Fruit fly (Drosophila melanogaster) whole organism, embryonic: ENCODE data around the gene Arv1.

ENCODE experiments used
- ATbp ChIP-seq: fragments of 200-800 bp; sonication (Bioruptor generic); optimal IDR thresholded peaks from 2 replicates; lab custom pipeline; 2017; ENCODE audit warnings: missing biosample characterization, mild to moderate bottlenecking, missing genetic modification characterization, missing genetic modification reagents
- Bteb2 ChIP-seq: fragments of 200-800 bp; sonication (Bioruptor generic); optimal IDR thresholded peaks from 2 replicates; lab custom pipeline; 2016; ENCODE audit warnings: missing biosample characterization, missing genetic modification characterization
- CG10959 ChIP-seq: fragments of 200-800 bp; sonication (Bioruptor generic); IDR thresholded peaks from 2 replicates; pipeline ENCODE4 v1.3.6; 2022; ENCODE audit warnings: missing biosample characterization, missing genetic modification characterization
- CG11723 ChIP-seq: fragments of 200-800 bp; sonication (Bioruptor generic); optimal IDR thresholded peaks from 2 replicates; lab custom pipeline; 2017; ENCODE audit warnings: missing biosample characterization, mild to moderate bottlenecking, missing genetic modification characterization
- CG12744 ChIP-seq: fragments of 200-800 bp; sonication (Bioruptor generic); optimal IDR thresholded peaks from 2 replicates; lab custom pipeline; 2016; ENCODE audit warnings: missing biosample characterization, missing genetic modification characterization
- CG13123 ChIP-seq: fragments of 200-800 bp; sonication (Bioruptor generic); optimal IDR thresholded peaks from 2 replicates; lab custom pipeline; 2016; ENCODE audit warnings: missing biosample characterization, missing genetic modification characterization
- CG15073 ChIP-seq: fragments of 200-800 bp; sonication (Bioruptor generic); optimal IDR thresholded peaks from 2 replicates; lab custom pipeline; 2016; ENCODE audit warnings: missing biosample characterization, missing genetic modification characterization
- CG15514 ChIP-seq: fragments of 200-800 bp; sonication (Bioruptor generic); optimal IDR thresholded peaks from 3 replicates; lab custom pipeline; 2017; ENCODE audit warnings: missing biosample characterization, missing genetic modification characterization, mild to moderate bottlenecking, moderate library complexity, missing genetic modification reagents
- CG1792 ChIP-seq: fragments of 200-800 bp; sonication (Bioruptor generic); optimal IDR thresholded peaks from 2 replicates; lab custom pipeline; 2016; ENCODE audit warnings: missing biosample characterization, missing genetic modification characterization
- CG30431 ChIP-seq: fragments of 200-800 bp; sonication (Bioruptor generic); optimal IDR thresholded peaks from 2 replicates; lab custom pipeline; 2017; ENCODE audit warnings: missing biosample characterization, missing genetic modification characterization
- CG3065 ChIP-seq: fragments of 200-800 bp; sonication (Bioruptor generic); optimal IDR thresholded peaks from 2 replicates; lab custom pipeline; 2016; ENCODE audit warnings: missing biosample characterization, missing genetic modification characterization
- CG31441 ChIP-seq: fragments of 200-800 bp; sonication (Bioruptor generic); IDR thresholded peaks from 2 replicates; pipeline ENCODE4 v1.3.6; 2022; ENCODE audit warnings: missing biosample characterization, missing genetic modification characterization
- CG3838 ChIP-seq: fragments of 200-800 bp; sonication (Bioruptor generic); optimal IDR thresholded peaks from 3 replicates; lab custom pipeline; 2016; ENCODE audit warnings: missing biosample characterization, missing genetic modification characterization
- CG4360 ChIP-seq: fragments of 200-800 bp; sonication (Bioruptor generic); IDR thresholded peaks from 2 replicates; pipeline ENCODE4 v1.3.6; 2022; ENCODE audit warnings: missing biosample characterization, missing genetic modification characterization
- CG43689 ChIP-seq: fragments of 200-800 bp; sonication (Bioruptor generic); IDR thresholded peaks from 2 replicates; pipeline ENCODE4 v1.3.6; 2022; ENCODE audit warnings: missing biosample characterization, missing genetic modification characterization
- CG7271 ChIP-seq: fragments of 200-800 bp; sonication (Bioruptor generic); optimal IDR thresholded peaks from 2 replicates; lab custom pipeline; 2018; ENCODE audit warnings: missing biosample characterization, mild to moderate bottlenecking, missing genetic modification characterization, moderate library complexity
- CG7556 ChIP-seq: fragments of 200-800 bp; sonication (Bioruptor generic); optimal IDR thresholded peaks from 2 replicates; lab custom pipeline; 2017; ENCODE audit warnings: missing biosample characterization, mild to moderate bottlenecking, missing genetic modification characterization
- CG7839 ChIP-seq: fragments of 200-800 bp; sonication (Bioruptor generic); optimal IDR thresholded peaks from 3 replicates; lab custom pipeline; 2018; ENCODE audit warnings: missing biosample characterization, mild to moderate bottlenecking, missing genetic modification characterization, moderate library complexity
- CG7987 ChIP-seq: fragments of 200-800 bp; sonication (Bioruptor generic); optimal IDR thresholded peaks from 2 replicates; lab custom pipeline; 2018; ENCODE audit warnings: missing biosample characterization, mild to moderate bottlenecking, missing genetic modification characterization, moderate library complexity
- CG8281 ChIP-seq: fragments of 200-800 bp; sonication (Bioruptor generic); optimal IDR thresholded peaks from 2 replicates; lab custom pipeline; 2018; ENCODE audit warnings: missing biosample characterization, mild to moderate bottlenecking, missing genetic modification characterization, moderate library complexity
- CG8765 ChIP-seq: fragments of 200-800 bp; sonication (Bioruptor generic); IDR thresholded peaks from 2 replicates; pipeline ENCODE4 v1.3.6; 2022; ENCODE audit warnings: missing biosample characterization, missing genetic modification characterization
- Camta ChIP-seq: fragments of 200-800 bp; sonication (Bioruptor generic); optimal IDR thresholded peaks from 2 replicates; lab custom pipeline; 2016; ENCODE audit warnings: missing biosample characterization, missing genetic modification characterization
- CoRest ChIP-seq: fragments of 200-800 bp; sonication (Bioruptor generic); optimal IDR thresholded peaks from 3 replicates; lab custom pipeline; 2018; ENCODE audit warnings: missing biosample characterization, mild to moderate bottlenecking, missing genetic modification characterization, moderate library complexity
- Dfd ChIP-seq, 2 experiments: fragments of >200 bp; optimal IDR thresholded peaks; 2 replicates each; lab custom pipeline; 2017; ENCODE audit warnings: missing biosample characterization in 2 of 2, missing genetic modification characterization in 2 of 2
- Fer2 ChIP-seq: fragments of 200-800 bp; sonication (Bioruptor generic); optimal IDR thresholded peaks from 2 replicates; lab custom pipeline; 2018; ENCODE audit warnings: missing biosample characterization, mild to moderate bottlenecking, missing genetic modification characterization, moderate library complexity
- Hand ChIP-seq: fragments of 200-800 bp; sonication (Bioruptor generic); optimal IDR thresholded peaks from 2 replicates; lab custom pipeline; 2017; ENCODE audit warnings: mild to moderate bottlenecking, missing biosample characterization, missing genetic modification reagents, missing genetic modification characterization
- Med ChIP-seq: fragments of 200-800 bp; sonication (Bioruptor generic); peaks from one replicate; lab custom pipeline; 2016; ENCODE audit warnings: missing biosample characterization, missing genetic modification characterization, mild to moderate bottlenecking, inconsistent platforms, moderate library complexity
- Nf-YC ChIP-seq: fragments of 200-800 bp; optimal IDR thresholded peaks from 3 replicates; lab custom pipeline; 2019; ENCODE audit warnings: missing biosample characterization, mild to moderate bottlenecking, missing genetic modification characterization, moderate library complexity
- Rfx ChIP-seq: fragments of 200-800 bp; sonication (Bioruptor generic); IDR thresholded peaks from 2 replicates; pipeline ENCODE4 v1.3.6; 2022; ENCODE audit warnings: missing biosample characterization, missing genetic modification characterization
- Ssrp ChIP-seq: fragments of 200-800 bp; sonication (Bioruptor generic); optimal IDR thresholded peaks from 2 replicates; lab custom pipeline; 2018; ENCODE audit warnings: missing biosample characterization, mild to moderate bottlenecking, missing genetic modification characterization, moderate library complexity
- Vsx1 ChIP-seq: fragments of 200-800 bp; sonication (Bioruptor generic); optimal IDR thresholded peaks from 2 replicates; lab custom pipeline; 2017; ENCODE audit warnings: missing biosample characterization, mild to moderate bottlenecking, missing genetic modification characterization, missing genetic modification reagents
- Xrp1 ChIP-seq: fragments of 200-800 bp; sonication (Bioruptor generic); IDR thresholded peaks from 2 replicates; pipeline ENCODE4 v1.3.6; 2022; ENCODE audit warnings: missing biosample characterization, missing genetic modification characterization
- ac ChIP-seq: fragments of 200-800 bp; sonication (Bioruptor generic); optimal IDR thresholded peaks from 3 replicates; lab custom pipeline; 2017; ENCODE audit warnings: missing biosample characterization, mild to moderate bottlenecking, missing genetic modification characterization
- cg ChIP-seq: fragments of 200-800 bp; sonication (Bioruptor generic); optimal IDR thresholded peaks from 3 replicates; lab custom pipeline; 2019; ENCODE audit warnings: missing biosample characterization, mild to moderate bottlenecking, missing genetic modification characterization, moderate library complexity
- chn ChIP-seq: fragments of 200-800 bp; sonication (Bioruptor generic); optimal IDR thresholded peaks from 2 replicates; lab custom pipeline; 2016; ENCODE audit warnings: missing biosample characterization, missing genetic modification characterization
- ftz-f1 ChIP-seq: fragments of 200-800 bp; sonication (Bioruptor generic); optimal IDR thresholded peaks from 2 replicates; lab custom pipeline; 2016; ENCODE audit warnings: missing biosample characterization, missing genetic modification characterization
- gem ChIP-seq: fragments of 200-800 bp; sonication (Bioruptor generic); optimal IDR thresholded peaks from 2 replicates; lab custom pipeline; 2019; ENCODE audit warnings: missing biosample characterization, mild to moderate bottlenecking, missing genetic modification characterization, moderate library complexity
- gfzf ChIP-seq: fragments of 200-800 bp; sonication (Bioruptor generic); optimal IDR thresholded peaks from 2 replicates; lab custom pipeline; 2016; ENCODE audit warnings: missing biosample characterization, mild to moderate bottlenecking, missing genetic modification characterization, moderate library complexity
- hbn ChIP-seq: fragments of 200-800 bp; sonication (Bioruptor generic); IDR thresholded peaks from 2 replicates; pipeline ENCODE4 v1.3.6; 2022; ENCODE audit warnings: missing biosample characterization, missing genetic modification characterization; ENCODE audit not compliant: partially characterized antibody
- hth ChIP-seq: fragments of >200 bp; optimal IDR thresholded peaks from 2 replicates; lab custom pipeline; 2017; ENCODE audit warnings: inconsistent platforms
- insv ChIP-seq, 2 experiments: fragments of 200-800 bp; sonication (Bioruptor generic); optimal IDR thresholded peaks; 3 replicates each; lab custom pipeline; 2016 to 2018; ENCODE audit warnings: missing biosample characterization in 2 of 2, missing genetic modification characterization in 2 of 2
- kah ChIP-seq: fragments of 200-800 bp; sonication (Bioruptor generic); optimal IDR thresholded peaks from 2 replicates; lab custom pipeline; 2018; ENCODE audit warnings: missing biosample characterization, mild to moderate bottlenecking, missing genetic modification characterization
- otp ChIP-seq: fragments of 200-800 bp; sonication (Bioruptor generic); IDR thresholded peaks from 3 replicates; pipeline ENCODE4, ENCODE4 v1.3.6; 2022; ENCODE audit warnings: missing biosample characterization, missing genetic modification characterization
- pita ChIP-seq: fragments of 200-800 bp; sonication (Bioruptor generic); optimal IDR thresholded peaks from 2 replicates; lab custom pipeline; 2017; ENCODE audit warnings: missing biosample characterization, mild to moderate bottlenecking, missing genetic modification characterization
- row ChIP-seq: fragments of 200-800 bp; sonication (Bioruptor generic); IDR thresholded peaks from 3 replicates; pipeline ENCODE4 v1.3.6; 2022; ENCODE audit warnings: missing biosample characterization, missing genetic modification characterization
- sens ChIP-seq: fragments of 200-800 bp; sonication (Bioruptor generic); peaks from one replicate; lab custom pipeline; 2016; ENCODE audit warnings: missing biosample characterization, missing genetic modification characterization
- seq ChIP-seq: fragments of 200-800 bp; sonication (Bioruptor generic); IDR thresholded peaks from 2 replicates; pipeline ENCODE4 v1.3.6; 2022; ENCODE audit warnings: missing biosample characterization, missing genetic modification characterization
- sna ChIP-seq: fragments of 200-800 bp; sonication (Bioruptor generic); IDR thresholded peaks from 2 replicates; pipeline ENCODE4 v1.3.6; 2022; ENCODE audit warnings: missing biosample characterization, missing genetic modification characterization; ENCODE audit not compliant: partially characterized antibody
- tgo ChIP-seq: fragments of 200-800 bp; sonication (Bioruptor generic); IDR thresholded peaks from 3 replicates; pipeline ENCODE4 v1.3.6; 2022; ENCODE audit warnings: missing biosample characterization, missing genetic modification characterization
- z ChIP-seq: fragments of 200-800 bp; sonication (Bioruptor generic); IDR thresholded peaks from 3 replicates; pipeline ENCODE4 v1.3.6; 2022; ENCODE audit warnings: missing biosample characterization, missing genetic modification characterization
- zen ChIP-seq: fragments of 200-800 bp; sonication (Bioruptor generic); optimal IDR thresholded peaks from 3 replicates; lab custom pipeline; 2018; ENCODE audit warnings: missing biosample characterization, mild to moderate bottlenecking, missing genetic modification characterization, moderate library complexity
- zf30C ChIP-seq: fragments of 200-800 bp; sonication (Bioruptor generic); optimal IDR thresholded peaks from 3 replicates; lab custom pipeline; 2018; ENCODE audit warnings: missing biosample characterization, mild to moderate bottlenecking, missing genetic modification characterization

The Arv1 gene

DNA sequence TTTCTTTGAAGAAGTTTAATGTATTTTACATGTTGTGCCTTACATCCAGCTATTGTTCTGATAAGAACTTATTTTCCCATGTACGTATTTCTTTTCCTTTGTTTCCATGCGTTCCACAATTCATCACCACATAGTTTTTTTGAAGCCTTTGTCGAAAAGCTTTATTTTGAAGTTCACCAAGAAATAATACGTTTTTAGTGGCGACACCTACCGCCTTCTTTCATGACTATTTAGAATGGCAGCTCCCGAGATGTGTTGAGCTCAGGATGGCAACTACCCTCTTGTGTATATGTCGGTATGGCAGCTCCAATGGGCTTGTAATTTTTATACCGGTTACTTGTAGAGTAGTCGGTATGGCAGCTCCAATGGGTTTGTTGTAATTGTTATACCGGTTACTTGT, 45.3 kb downstream of the Arv1 start (continued):
- no peak for TF ChIP-seq hbn (GFP tag; lab: Robert Waterston, UW)
- TF ChIP-seq chn, result no peak
- no peak for TF ChIP-seq seq
- TF ChIP-seq CoRest (tag; lab: Kevin White, UChicago), result peak; percentile 38
- TF ChIP-seq Bteb2 (GFP tag; lab: Kevin White, UChicago), result peak; percentile 17
- no peak for TF ChIP-seq Fer2
- no peak for TF ChIP-seq CG30431 (GFP tag; lab: Kevin White, UChicago)
- TF ChIP-seq ac, result no peak
- no peak for TF ChIP-seq sna (GFP tag; lab: Robert Waterston, UW)
- TF ChIP-seq cg (GFP tag; lab: Kevin White, UChicago), result no peak
- no peak for TF ChIP-seq Vsx1 (GFP tag; lab: Kevin White, UChicago)
- no peak for TF ChIP-seq CG1792 (GFP tag; lab: Kevin White, UChicago)
- TF ChIP-seq CG11723 (GFP tag; lab: Kevin White, UChicago), result no peak
- no peak for TF ChIP-seq CG8765 (GFP tag; lab: Robert Waterston, UW)
- peak; percentile 46 for TF ChIP-seq CG15514 (GFP tag; lab: Kevin White, UChicago)
- TF ChIP-seq CG3838, result no peak
- TF ChIP-seq row, result peak; percentile 20; the same call in 1 of the 3 replicates
- no peak for TF ChIP-seq CG7839 (tag; lab: Kevin White, UChicago)
- no peak for TF ChIP-seq CG10959 (GFP tag; lab: Robert Waterston, UW)
- TF ChIP-seq CG3065, result no peak
- peak; percentile 92 for TF ChIP-seq Med
- TF ChIP-seq Xrp1 (GFP tag; lab: Robert Waterston, UW), result 0 out of 2 replicates have a peak, but pooled peaks have one; percentile 24
- TF ChIP-seq tgo (GFP tag; lab: Robert Waterston, UW), result no peak
- no peak for TF ChIP-seq ATbp
- TF ChIP-seq zf30C, result no peak
- no peak for TF ChIP-seq Dfd (GFP tag; optimal IDR thresholded peaks at IDR 0.05; lab: Kevin White, UChicago)
- TF ChIP-seq CG12744, result peak; percentile 1
- TF ChIP-seq CG8281 (tag; lab: Kevin White, UChicago), result no peak
- no peak for TF ChIP-seq z (GFP tag; lab: Robert Waterston, UW)
- TF ChIP-seq CG4360 (GFP tag; lab: Robert Waterston, UW), result no peak
- TF ChIP-seq Camta (GFP tag; lab: Kevin White, UChicago), result no peak
- no peak for TF ChIP-seq Ssrp (tag; lab: Kevin White, UChicago)
- TF ChIP-seq kah, result no peak
- TF ChIP-seq sens, result no peak
- TF ChIP-seq CG15073, result no peak
- no peak for TF ChIP-seq hth (lab: Kevin White, UChicago)
- no peak; the same call in 1 of the 2 replicates for TF ChIP-seq Rfx (GFP tag; lab: Robert Waterston, UW)
- TF ChIP-seq CG31441, result no peak
- peak; percentile 61 for TF ChIP-seq zen
- TF ChIP-seq CG7987 (GFP tag; lab: Kevin White, UChicago), result peak; percentile 54
- TF ChIP-seq CG13123 (GFP tag; lab: Kevin White, UChicago), result peak; percentile 15
- TF ChIP-seq otp (GFP tag; lab: Robert Waterston, UW), result no peak
- no peak for TF ChIP-seq CG7271 (tag; lab: Kevin White, UChicago)
- TF ChIP-seq gfzf (GFP tag; lab: Kevin White, UChicago), result peak; percentile 41
- TF ChIP-seq insv (GFP tag; optimal IDR thresholded peaks at IDR 0.05; lab: Kevin White, UChicago), result peak; percentile 50 to 98
- TF ChIP-seq CG7556 (GFP tag; lab: Kevin White, UChicago), result no peak
- peak; percentile 36 for TF ChIP-seq gem (tag; lab: Kevin White, UChicago)
- TF ChIP-seq Nf-YC, result no peak
- TF ChIP-seq Hand (GFP tag; lab: Kevin White, UChicago), result no peak
- TF ChIP-seq ftz-f1 (GFP tag; lab: Kevin White, UChicago), result no peak
- TF ChIP-seq pita (GFP tag; lab: Kevin White, UChicago), result peak; percentile 94
- no peak for TF ChIP-seq CG43689 (GFP tag; lab: Robert Waterston, UW)
